Worm (Caenorhabditis elegans) whole organism, midembryonic: ENCODE data around the gene cup-15.

Source experiments
- T22C8.4 ChIP-seq: fragments of 200-800 bp; sonication (Bioruptor generic); IDR thresholded peaks from 2 replicates; pipeline ENCODE4 v1.3.6; 2022; ENCODE audit warnings: missing genetic modification characterization, missing compliant biosample characterization
- cog-1 ChIP-seq: sonication (generic microtip); optimal IDR thresholded peaks from 2 replicates; lab custom pipeline; 2016; ENCODE audit warnings: missing genetic modification characterization, missing compliant biosample characterization
- flt-1 ChIP-seq: fragments of 200-800 bp; sonication (Bioruptor generic); IDR thresholded peaks from 2 replicates; pipeline ENCODE4 v1.3.6; 2022; ENCODE audit warnings: missing genetic modification characterization, missing compliant biosample characterization
- klf-2 ChIP-seq: fragments of 200-800 bp; sonication (Bioruptor generic); conservative IDR thresholded peaks from 2 replicates; pipeline ENCODE4 v1.3.6; 2022; ENCODE audit warnings: missing genetic modification reagents, missing genetic modification characterization, missing compliant biosample characterization
- med-1 ChIP-seq: sonication (generic microtip); optimal IDR thresholded peaks from 2 replicates; lab custom pipeline; 2017; ENCODE audit warnings: missing genetic modification characterization, mild to moderate bottlenecking, missing compliant biosample characterization, antibody characterized with exemption, missing genetic modification reagents; ENCODE audit not compliant: insufficient read depth
- ref-1 ChIP-seq: fragments of 200-800 bp; sonication (Bioruptor generic); conservative IDR thresholded peaks from 2 replicates; pipeline ENCODE4 v1.3.6; 2022; ENCODE audit warnings: missing genetic modification reagents, missing genetic modification characterization, missing compliant biosample characterization
- tab-1 ChIP-seq: fragments of 200-800 bp; sonication (Bioruptor generic); IDR thresholded peaks from 2 replicates; pipeline ENCODE4 v1.3.6; 2022; ENCODE audit warnings: missing genetic modification characterization, missing compliant biosample characterization
- ztf-23 ChIP-seq: fragments of 200-800 bp; sonication (Bioruptor generic); IDR thresholded peaks from 2 replicates; pipeline ENCODE4 v1.3.6; 2022; ENCODE audit warnings: missing genetic modification reagents, missing genetic modification characterization, missing compliant biosample characterization
- ztf-29 ChIP-seq: fragments of 200-800 bp; sonication (Bioruptor generic); IDR thresholded peaks from 2 replicates; pipeline ENCODE4 v1.3.6; 2022; ENCODE audit warnings: missing genetic modification reagents, missing genetic modification characterization, missing compliant biosample characterization

Gene cup-15

DNA sequence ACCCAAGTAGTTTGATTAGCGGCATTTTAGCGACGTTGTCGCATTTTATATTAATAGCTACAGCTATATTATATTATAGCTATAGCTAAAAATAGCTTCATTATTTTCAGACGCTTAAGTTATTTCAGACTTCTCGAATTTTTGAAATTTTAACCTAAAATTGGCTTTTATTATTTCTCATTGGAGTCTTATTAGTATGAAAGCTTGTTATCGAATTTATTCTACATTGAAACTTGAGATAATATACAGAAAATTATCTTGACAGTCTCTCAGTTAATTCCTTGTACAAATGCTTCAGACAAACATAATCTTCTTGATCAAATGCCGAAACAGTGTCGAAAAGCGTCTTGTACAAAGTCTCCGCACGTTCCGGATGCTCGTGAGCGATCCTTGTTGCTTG is 27.0 kb downstream of the cup-15 start, which contains the start of gene srh-48:
Gene srh-48 (plus strand): TSS at position 301 of the 400 bp plus-strand sequence.
- TF ChIP-seq tab-1 (GFP tag; lab: Robert Waterston, UW) (no peak), med-1 (GFP tag; lab: Kevin White, UChicago) (no peak), ref-1 (GFP tag; lab: Robert Waterston, UW) (no peak), T22C8.4 (GFP tag; lab: Robert Waterston, UW) (no peak), klf-2 (GFP tag; lab: Robert Waterston, UW) (no peak), ztf-23 (no peak), ztf-29 (no peak), cog-1 (no peak), flt-1 (GFP tag; lab: Robert Waterston, UW) (no peak)

DNA sequence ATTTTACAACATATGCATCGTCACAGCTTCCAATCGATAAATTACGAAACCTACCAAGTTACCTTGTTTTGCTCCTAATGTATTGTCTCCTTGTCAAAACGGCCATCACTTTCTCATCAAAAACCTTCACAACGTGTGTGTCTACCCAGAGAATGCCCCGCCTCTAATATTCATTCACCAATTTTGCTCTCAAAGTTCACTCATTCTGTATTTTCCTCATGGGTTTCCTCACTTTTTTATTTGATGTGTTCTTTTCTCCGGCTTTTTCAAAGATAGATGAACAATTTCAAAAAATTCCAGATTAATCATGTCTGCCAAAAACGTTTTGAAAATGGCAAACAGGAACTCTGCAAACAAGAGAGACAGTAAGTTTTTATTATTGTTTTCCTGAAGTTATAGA is 32.4 kb downstream of the cup-15 start, which contains the start of gene C06C3.7:
Gene C06C3.7 (plus strand): TSS at position 301 of the 400 bp plus-strand sequence.
- TF ChIP-seq ref-1 (GFP tag; lab: Robert Waterston, UW) (no peak), tab-1 (GFP tag; lab: Robert Waterston, UW) (no peak)

DNA sequence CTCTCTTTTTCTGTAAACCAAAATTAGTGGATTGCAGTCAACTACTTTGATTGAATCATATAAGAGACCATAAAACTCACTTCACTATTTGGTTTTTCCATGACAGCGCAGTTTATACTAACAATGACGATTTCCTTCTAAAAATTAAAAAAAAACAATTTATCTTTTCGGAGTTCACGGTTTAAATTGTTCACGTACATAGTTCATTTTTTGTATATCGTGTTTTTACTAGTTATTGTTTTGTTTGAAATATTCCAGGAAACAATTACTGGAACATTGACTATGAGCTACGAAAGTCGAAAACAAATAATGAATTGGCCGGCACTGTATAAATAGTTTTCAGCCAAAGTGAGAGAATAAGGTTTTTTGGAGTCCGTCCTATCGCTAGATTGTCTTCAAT is 39.9 kb downstream of the cup-15 start, which contains the start of gene lido-17:
Gene lido-17 (minus strand): TSS at position 101 of the 400 bp plus-strand sequence.
- no peak for TF ChIP-seq klf-2 (GFP tag; lab: Robert Waterston, UW)
- no peak for TF ChIP-seq ztf-23
- no peak for TF ChIP-seq flt-1 (GFP tag; lab: Robert Waterston, UW)
- TF ChIP-seq ref-1 (GFP tag; lab: Robert Waterston, UW): no peak
- TF ChIP-seq T22C8.4 (GFP tag; lab: Robert Waterston, UW): no peak
- TF ChIP-seq med-1 (GFP tag; lab: Kevin White, UChicago): no peak
- no peak for TF ChIP-seq cog-1
- TF ChIP-seq tab-1 (GFP tag; lab: Robert Waterston, UW): no peak
- no peak for TF ChIP-seq ztf-29

DNA sequence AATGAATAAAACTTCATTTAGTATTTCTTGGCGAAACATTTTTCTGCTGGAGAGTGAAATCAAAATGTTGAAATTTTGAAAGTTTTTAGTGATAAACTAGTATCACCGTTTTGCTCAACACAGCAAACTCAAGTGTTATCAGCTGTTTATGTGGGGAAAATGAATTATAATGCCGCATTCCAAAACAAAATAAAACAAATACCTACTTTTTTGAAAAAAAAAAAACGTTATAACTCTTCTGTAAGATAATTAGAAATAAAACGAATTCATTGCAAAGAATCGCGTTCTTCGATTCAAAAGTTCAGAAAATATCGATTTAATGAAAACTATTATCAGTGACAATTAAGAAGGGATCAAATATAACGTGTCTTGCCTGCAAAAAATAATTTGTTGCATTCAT is 44.7 kb downstream of the cup-15 start, which contains the start of gene Y51B9A.9:
Gene Y51B9A.9 (minus strand): TSS at position 101 of the 400 bp plus-strand sequence.
- TF ChIP-seq ztf-29 (no peak), cog-1 (no peak), tab-1 (GFP tag; lab: Robert Waterston, UW) (no peak), ztf-23 (no peak), flt-1 (GFP tag; lab: Robert Waterston, UW) (no peak)

DNA sequence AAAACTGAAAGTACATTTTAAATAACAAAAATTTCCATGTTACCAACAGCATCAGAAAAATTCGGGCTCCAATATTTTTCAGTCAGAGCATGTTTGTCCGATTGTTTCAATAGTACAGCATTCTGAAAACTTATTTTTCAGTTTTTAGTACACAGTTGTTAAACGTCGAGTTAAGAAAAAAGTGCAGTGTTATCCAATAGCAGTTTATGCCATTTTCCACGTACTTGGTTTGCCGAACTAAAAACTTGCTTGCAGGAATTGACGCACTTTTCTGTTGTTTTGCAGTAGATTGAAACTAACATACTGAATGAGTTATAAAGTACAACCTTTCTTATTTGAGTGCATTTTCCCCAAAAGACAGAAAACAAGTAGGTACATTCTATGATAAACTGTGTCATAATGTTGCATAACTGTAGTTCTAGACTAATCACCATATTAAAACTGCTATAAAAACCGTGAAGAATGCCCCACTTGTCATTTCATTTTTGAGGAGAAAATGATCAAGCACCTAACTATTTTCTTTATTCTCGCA is 45.6 kb downstream of the cup-15 start, which contains the start of the genes Y51B9A.14 and Y51B9A.8:
Gene Y51B9A.14 (minus strand): TSS at position 101 of the 532 bp plus-strand sequence.
Gene Y51B9A.8 (plus strand): TSS at position 482 of the 532 bp plus-strand sequence.
- TF ChIP-seq T22C8.4 (GFP tag; lab: Robert Waterston, UW) (no peak), ztf-29 (no peak), ref-1 (GFP tag; lab: Robert Waterston, UW) (no peak), ztf-23 (no peak), tab-1 (GFP tag; lab: Robert Waterston, UW) (no peak), cog-1 (no peak), med-1 (GFP tag; lab: Kevin White, UChicago) (no peak), flt-1 (GFP tag; lab: Robert Waterston, UW) (no peak), klf-2 (GFP tag; lab: Robert Waterston, UW) (no peak)

DNA sequence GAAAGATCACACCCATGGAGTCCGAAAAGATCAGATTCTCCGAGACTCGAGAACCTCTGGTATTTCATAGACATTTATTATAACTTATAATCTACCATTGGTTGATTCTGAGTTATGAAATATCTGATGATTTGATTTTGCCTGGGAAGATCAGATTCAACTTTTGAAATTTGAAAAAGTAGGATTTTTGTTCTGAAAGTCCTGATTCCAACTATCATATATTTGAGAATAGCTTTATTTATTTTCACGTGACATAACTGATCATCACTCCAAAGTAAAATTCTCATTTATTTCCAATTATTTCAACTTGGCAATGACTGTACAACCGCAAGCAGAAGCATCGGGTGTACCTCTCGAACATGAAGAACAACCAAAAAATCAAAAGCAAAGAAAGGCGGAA is 46.9 kb downstream of the cup-15 start, which contains the start of gene Y51B9A.7:
Gene Y51B9A.7 (plus strand): TSS at position 301 of the 400 bp plus-strand sequence.
- TF ChIP-seq klf-2 (GFP tag; lab: Robert Waterston, UW): no peak
- TF ChIP-seq med-1 (GFP tag; lab: Kevin White, UChicago): no peak
- no peak for TF ChIP-seq ztf-23

DNA sequence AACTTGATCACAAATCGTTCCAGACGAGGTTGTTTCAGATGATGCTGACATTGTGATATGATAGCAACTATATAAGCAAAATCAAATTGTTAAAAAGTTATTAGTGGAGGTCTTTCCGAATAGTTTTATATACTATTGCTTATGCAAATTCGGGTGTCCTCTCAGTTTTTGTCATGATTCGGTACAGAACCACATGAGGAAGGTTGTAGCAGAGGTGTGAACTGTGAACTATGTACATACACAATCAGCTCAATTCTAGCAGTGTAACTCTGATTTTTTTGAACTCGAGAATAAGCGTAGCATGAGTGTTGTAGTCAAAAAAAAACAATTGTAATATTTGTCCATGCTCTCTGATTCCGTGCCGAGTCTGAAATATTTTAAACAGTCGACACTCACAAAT is 50.3 kb downstream of the cup-15 start, which contains the start of gene Y51B9A.6:
Gene Y51B9A.6 (minus strand): TSS at position 101 of the 400 bp plus-strand sequence.
- TF ChIP-seq T22C8.4 (GFP tag; lab: Robert Waterston, UW) (no peak), ztf-23 (no peak), tab-1 (GFP tag; lab: Robert Waterston, UW) (no peak), cog-1 (no peak), med-1 (GFP tag; lab: Kevin White, UChicago) (no peak), ref-1 (GFP tag; lab: Robert Waterston, UW) (no peak), flt-1 (GFP tag; lab: Robert Waterston, UW) (no peak), ztf-29 (no peak), klf-2 (GFP tag; lab: Robert Waterston, UW) (no peak)

DNA sequence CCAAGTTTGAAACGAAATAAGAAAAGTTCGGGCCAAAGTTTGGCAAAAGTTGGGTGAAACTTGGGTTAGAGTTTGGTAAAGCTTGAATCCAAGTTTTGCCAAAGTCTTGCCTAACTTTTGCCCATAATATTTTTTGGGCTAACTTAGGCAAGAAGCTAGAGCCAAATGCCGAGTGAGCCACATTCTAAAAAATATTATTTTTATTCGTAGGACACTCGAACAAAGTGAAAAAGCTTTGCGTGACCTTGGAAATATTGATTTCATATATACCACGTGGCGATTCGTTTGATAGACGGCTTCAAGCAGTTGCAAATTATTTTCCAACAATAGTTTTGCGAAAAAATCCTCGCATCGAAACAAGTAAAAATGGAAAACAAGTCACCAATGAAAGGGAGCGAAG is 51.0 kb downstream of the cup-15 start, which contains the start of gene Y51B9A.5:
Gene Y51B9A.5 (plus strand): TSS at position 301 of the 400 bp plus-strand sequence.
- TF ChIP-seq tab-1 (GFP tag; lab: Robert Waterston, UW) (no peak), med-1 (GFP tag; lab: Kevin White, UChicago) (no peak), ztf-23 (no peak), flt-1 (GFP tag; lab: Robert Waterston, UW) (no peak), T22C8.4 (GFP tag; lab: Robert Waterston, UW) (no peak), klf-2 (GFP tag; lab: Robert Waterston, UW) (no peak), ref-1 (GFP tag; lab: Robert Waterston, UW) (no peak), cog-1 (no peak), ztf-29 (no peak)
